Worm (Caenorhabditis elegans) whole organism, L2 larva: Measurements from ENCODE around the gene R151.8.
A peak's percentile ranks its signal among the peaks of the same experiment; 100 is the strongest.

Experiments used
- C34F6.9 ChIP-seq: fragments of 150-350 bp; optimal IDR thresholded peaks from 2 replicates; lab custom pipeline; 2014; ENCODE audit warnings: missing biosample characterization, missing genetic modification characterization
- F13H6.1 ChIP-seq: sonication (generic microtip); optimal IDR thresholded peaks from 2 replicates; lab custom pipeline; 2016; ENCODE audit warnings: missing genetic modification characterization, missing compliant biosample characterization
- R02D3.7 ChIP-seq: fragments of 150-350 bp; optimal IDR thresholded peaks from 2 replicates; lab custom pipeline; 2014; ENCODE audit warnings: missing biosample characterization, missing genetic modification characterization
- Y55F3AM.14 ChIP-seq: fragments of 200-800 bp; sonication (Bioruptor generic); optimal IDR thresholded peaks from 2 replicates; lab custom pipeline; 2018; ENCODE audit warnings: mild to moderate bottlenecking, missing genetic modification characterization, missing compliant biosample characterization
- ZK546.5 ChIP-seq: sonication (generic microtip); optimal IDR thresholded peaks from 2 replicates; lab custom pipeline; 2017; ENCODE audit warnings: missing biosample characterization, missing genetic modification characterization
- alr-1 ChIP-seq: fragments of 150-350 bp; optimal IDR thresholded peaks from 2 replicates; lab custom pipeline; 2014; ENCODE audit warnings: missing biosample characterization, missing genetic modification characterization
- aly-2 ChIP-seq: fragments of 150-350 bp; optimal IDR thresholded peaks from 2 replicates; lab custom pipeline; 2014; ENCODE audit warnings: missing biosample characterization, missing genetic modification characterization
- ama-1 ChIP-seq: fragments of 150-350 bp; optimal IDR thresholded peaks from 2 replicates; lab custom pipeline; 2018; ENCODE audit warnings: inconsistent platforms
- blmp-1 ChIP-seq: sonication (generic microtip); optimal IDR thresholded peaks from 2 replicates; lab custom pipeline; 2017; ENCODE audit warnings: missing genetic modification characterization, mild to moderate bottlenecking, missing compliant biosample characterization, antibody characterized with exemption, moderate library complexity; ENCODE audit not compliant: insufficient read depth
- ceh-16 ChIP-seq: fragments of 150-350 bp; optimal IDR thresholded peaks from 2 replicates; lab custom pipeline; 2014; ENCODE audit warnings: missing biosample characterization, missing genetic modification characterization
- ceh-82 ChIP-seq: fragments of 150-350 bp; optimal IDR thresholded peaks from 2 replicates; lab custom pipeline; 2014; ENCODE audit warnings: missing biosample characterization, missing genetic modification characterization
- crh-2 ChIP-seq: sonication (generic microtip); optimal IDR thresholded peaks from 2 replicates; lab custom pipeline; 2017; ENCODE audit warnings: missing biosample characterization, missing genetic modification characterization
- dmd-4 ChIP-seq: sonication (generic microtip); optimal IDR thresholded peaks from 2 replicates; lab custom pipeline; 2017; ENCODE audit warnings: missing biosample characterization, missing genetic modification characterization
- egl-27 ChIP-seq: sonication (generic microtip); optimal IDR thresholded peaks from 3 replicates; lab custom pipeline; 2017; ENCODE audit warnings: missing biosample characterization, missing genetic modification reagents, missing genetic modification characterization
- elt-1 ChIP-seq: fragments of 150-350 bp; optimal IDR thresholded peaks from 2 replicates; lab custom pipeline; 2014; ENCODE audit warnings: missing biosample characterization, missing genetic modification characterization
- elt-3 ChIP-seq: sonication (generic microtip); optimal IDR thresholded peaks from 2 replicates; lab custom pipeline; 2017; ENCODE audit warnings: missing biosample characterization, missing genetic modification characterization
- fos-1 ChIP-seq: fragments of 150-350 bp; optimal IDR thresholded peaks from 2 replicates; lab custom pipeline; 2014; ENCODE audit warnings: missing biosample characterization, missing genetic modification characterization
- gmeb-1 ChIP-seq: fragments of 150-350 bp; optimal IDR thresholded peaks from 2 replicates; lab custom pipeline; 2014; ENCODE audit warnings: missing biosample characterization, missing genetic modification characterization
- lin-11 ChIP-seq: fragments of 150-350 bp; sonication (generic microtip); optimal IDR thresholded peaks from 2 replicates; lab custom pipeline; 2014; ENCODE audit warnings: missing biosample characterization, missing genetic modification characterization, inconsistent platforms, mixed read lengths
- lin-13 ChIP-seq: fragments of 150-350 bp; optimal IDR thresholded peaks from 2 replicates; lab custom pipeline; 2014; ENCODE audit warnings: missing biosample characterization, missing genetic modification reagents, missing genetic modification characterization
- lin-39 ChIP-seq: fragments of 150-350 bp; optimal IDR thresholded peaks from 2 replicates; lab custom pipeline; 2014; ENCODE audit warnings: missing biosample characterization, missing genetic modification reagents, missing genetic modification characterization
- lsy-2 ChIP-seq, 2 experiments: fragments of 150-350 bp in 1 of 2; sonication (generic microtip) in 1 of 2; optimal IDR thresholded peaks; 2 replicates each; lab custom pipeline; 2014 to 2017; ENCODE audit warnings: missing biosample characterization in 2 of 2, missing genetic modification characterization in 2 of 2
- mab-5 ChIP-seq: fragments of 150-350 bp; optimal IDR thresholded peaks from 2 replicates; lab custom pipeline; 2014; ENCODE audit warnings: missing biosample characterization, missing genetic modification characterization
- mbf-1 ChIP-seq: sonication (generic microtip); optimal IDR thresholded peaks from 2 replicates; lab custom pipeline; 2017; ENCODE audit warnings: missing biosample characterization, missing genetic modification characterization
- mdl-1 ChIP-seq, 2 experiments: fragments of 150-350 bp in 1 of 2; sonication (generic microtip) in 1 of 2; optimal IDR thresholded peaks; 2 replicates each; lab custom pipeline; 2017; ENCODE audit warnings: missing biosample characterization in 2 of 2, missing genetic modification characterization in 2 of 2
- nhr-10 ChIP-seq: sonication (generic microtip); optimal IDR thresholded peaks from 2 replicates; lab custom pipeline; 2017; ENCODE audit warnings: missing biosample characterization, missing genetic modification characterization
- nhr-11 ChIP-seq: fragments of 150-350 bp; optimal IDR thresholded peaks from 2 replicates; lab custom pipeline; 2014; ENCODE audit warnings: missing biosample characterization, missing genetic modification characterization
- nhr-12 ChIP-seq: fragments of 150-350 bp; optimal IDR thresholded peaks from 2 replicates; lab custom pipeline; 2014; ENCODE audit warnings: missing biosample characterization, missing genetic modification characterization
- nhr-129 ChIP-seq: fragments of 150-350 bp; optimal IDR thresholded peaks from 2 replicates; lab custom pipeline; 2014; ENCODE audit warnings: missing biosample characterization, missing genetic modification characterization
- nhr-21 ChIP-seq: fragments of 150-350 bp; optimal IDR thresholded peaks from 2 replicates; lab custom pipeline; 2014; ENCODE audit warnings: missing biosample characterization, missing genetic modification characterization
- nhr-23 ChIP-seq: fragments of 150-350 bp; optimal IDR thresholded peaks from 2 replicates; lab custom pipeline; 2014; ENCODE audit warnings: missing biosample characterization, missing genetic modification reagents, missing genetic modification characterization
- nhr-237 ChIP-seq: fragments of 150-350 bp; optimal IDR thresholded peaks from 2 replicates; lab custom pipeline; 2014; ENCODE audit warnings: missing biosample characterization, missing genetic modification characterization
- nhr-25 ChIP-seq: fragments of 150-350 bp; sonication (generic microtip); optimal IDR thresholded peaks from 3 replicates; lab custom pipeline; 2014; ENCODE audit warnings: missing biosample characterization, missing genetic modification characterization
- nhr-6 ChIP-seq: fragments of 150-350 bp; optimal IDR thresholded peaks from 2 replicates; lab custom pipeline; 2014; ENCODE audit warnings: missing biosample characterization, missing genetic modification characterization
- nhr-77 ChIP-seq: fragments of 150-350 bp; optimal IDR thresholded peaks from 2 replicates; lab custom pipeline; 2014; ENCODE audit warnings: missing biosample characterization, missing genetic modification characterization
- peb-1 ChIP-seq: fragments of 150-350 bp; optimal IDR thresholded peaks from 2 replicates; lab custom pipeline; 2014; ENCODE audit warnings: missing biosample characterization, missing genetic modification characterization
- sem-4 ChIP-seq: fragments of 150-350 bp; optimal IDR thresholded peaks from 2 replicates; lab custom pipeline; 2014; ENCODE audit warnings: missing biosample characterization, missing genetic modification reagents, missing genetic modification characterization
- skn-1 ChIP-seq: sonication (generic microtip); optimal IDR thresholded peaks from 2 replicates; lab custom pipeline; 2017; ENCODE audit warnings: missing biosample characterization, missing genetic modification characterization
- sma-3 ChIP-seq: sonication (generic microtip); optimal IDR thresholded peaks from 2 replicates; lab custom pipeline; 2016; ENCODE audit warnings: missing genetic modification reagents, missing genetic modification characterization, missing compliant biosample characterization
- sma-9 ChIP-seq, 2 experiments: fragments of 150-350 bp in 1 of 2; sonication (generic microtip) in 1 of 2; optimal IDR thresholded peaks; 2 replicates each; lab custom pipeline; 2014 to 2016; ENCODE audit warnings: missing genetic modification characterization in 2 of 2, mild to moderate bottlenecking in 1 of 2, missing biosample characterization in 1 of 2, missing compliant biosample characterization in 1 of 2, missing genetic modification reagents in 1 of 2, moderate library complexity in 1 of 2
- snpc-4 ChIP-seq: fragments of 150-350 bp; optimal IDR thresholded peaks from 2 replicates; lab custom pipeline; 2014; ENCODE audit warnings: missing biosample characterization, missing genetic modification characterization
- unc-39 ChIP-seq: fragments of 150-350 bp; optimal IDR thresholded peaks from 2 replicates; lab custom pipeline; 2014; ENCODE audit warnings: missing biosample characterization, missing genetic modification characterization
- unc-55 ChIP-seq: fragments of 150-350 bp; sonication (generic microtip); optimal IDR thresholded peaks from 3 replicates; lab custom pipeline; 2014; ENCODE audit warnings: missing biosample characterization, missing genetic modification reagents, missing genetic modification characterization
- unc-62 ChIP-seq: fragments of 150-350 bp; optimal IDR thresholded peaks from 2 replicates; lab custom pipeline; 2014; ENCODE audit warnings: missing biosample characterization, missing genetic modification reagents, missing genetic modification characterization
- zag-1 ChIP-seq: fragments of 150-350 bp; optimal IDR thresholded peaks from 2 replicates; lab custom pipeline; 2014; ENCODE audit warnings: missing biosample characterization, missing genetic modification characterization
- ztf-1 ChIP-seq: fragments of 200-800 bp; sonication (Bioruptor generic); conservative IDR thresholded peaks from 2 replicates; pipeline ENCODE4 v1.3.6; 2022; ENCODE audit warnings: missing genetic modification characterization, missing compliant biosample characterization
- ztf-11 ChIP-seq: sonication (generic microtip); optimal IDR thresholded peaks from 2 replicates; lab custom pipeline; 2017; ENCODE audit warnings: missing biosample characterization, missing genetic modification characterization
- ztf-4 ChIP-seq: fragments of 150-350 bp; optimal IDR thresholded peaks from 2 replicates; lab custom pipeline; 2014; ENCODE audit warnings: missing biosample characterization, missing genetic modification characterization

Gene R151.8

DNA sequence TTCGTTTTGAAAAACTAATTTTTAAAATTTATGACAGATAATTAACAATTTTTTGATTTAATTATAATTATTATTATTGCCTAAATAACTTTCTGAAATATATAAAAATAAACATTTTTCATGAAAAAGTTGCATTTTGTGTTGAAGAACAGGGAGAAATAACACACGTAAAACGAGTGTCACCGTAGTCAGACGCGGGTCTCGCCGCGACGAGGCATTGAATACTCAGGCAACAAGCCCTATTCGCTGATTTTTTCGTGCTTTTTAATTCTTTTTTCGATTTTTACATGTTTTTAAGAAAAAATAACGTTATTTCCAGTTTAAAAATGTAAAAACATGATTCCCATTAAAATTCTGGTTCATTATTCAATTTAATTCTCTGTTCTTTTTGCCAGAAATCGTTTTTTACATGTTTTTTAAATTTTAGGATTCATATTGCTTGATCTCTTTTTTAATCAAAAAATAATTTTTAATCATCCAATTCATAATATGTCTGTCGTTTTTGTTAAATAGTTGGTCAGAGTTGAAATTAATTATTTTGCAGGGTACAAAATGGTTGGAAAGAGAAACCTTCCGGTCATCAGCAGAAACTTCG lies 21.6 kb downstream of the R151.8 start, which contains the start of gene rpl-6 (continued):
- peak; percentile 86 for TF ChIP-seq sma-9 (GFP tag; optimal IDR thresholded peaks at IDR 0.05; lab: Kevin White, UChicago)
- no peak for TF ChIP-seq sma-9 (tag; optimal IDR thresholded peaks at IDR 0.05; lab: Kevin White, UChicago)

- TF ChIP-seq nhr-6 (tag; lab: Kevin White, UChicago) = no peak
- TF ChIP-seq lin-39 (tag; lab: Kevin White, UChicago) = no peak
- no peak for TF ChIP-seq ztf-1 (GFP tag; lab: Robert Waterston, UW)
- TF ChIP-seq nhr-77 = no peak
- no peak for TF ChIP-seq lin-11 (tag; lab: Kevin White, UChicago)
- no peak for TF ChIP-seq ztf-11 (tag; lab: Kevin White, UChicago)
- no peak for TF ChIP-seq aly-2
- TF ChIP-seq nhr-129 (tag; lab: Kevin White, UChicago) = no peak
- no peak for TF ChIP-seq peb-1 (tag; lab: Kevin White, UChicago)
- TF ChIP-seq nhr-23 (tag; lab: Kevin White, UChicago) = no peak
- TF ChIP-seq gmeb-1 (tag; lab: Kevin White, UChicago) = peak; percentile 45
- TF ChIP-seq sma-9 (GFP tag; optimal IDR thresholded peaks at IDR 0.05; lab: Kevin White, UChicago) = peak; percentile 50
- TF ChIP-seq sma-9 (tag; optimal IDR thresholded peaks at IDR 0.05; lab: Kevin White, UChicago) = no peak
- TF ChIP-seq mab-5 (tag; lab: Kevin White, UChicago) = no peak
- peak; percentile 6 for TF ChIP-seq blmp-1 (tag; lab: Kevin White, UChicago)
- TF ChIP-seq ZK546.5 (tag; lab: Kevin White, UChicago) = no peak
- TF ChIP-seq ztf-4 (tag; lab: Kevin White, UChicago) = no peak
- no peak for TF ChIP-seq zag-1 (tag; lab: Kevin White, UChicago)
- no peak for TF ChIP-seq mdl-1 (tag; optimal IDR thresholded peaks at IDR 0.05; lab: Kevin White, UChicago)
- peak; percentile 27 for TF ChIP-seq sma-3 (GFP tag; lab: Kevin White, UChicago)
- TF ChIP-seq sem-4 (tag; lab: Kevin White, UChicago) = no peak
- TF ChIP-seq nhr-12 (tag; lab: Kevin White, UChicago) = no peak
- TF ChIP-seq C34F6.9 (tag; lab: Kevin White, UChicago) = no peak
- TF ChIP-seq fos-1 (tag; lab: Kevin White, UChicago) = peak; percentile 42
- no peak for TF ChIP-seq ama-1
- no peak for TF ChIP-seq unc-62
- no peak for TF ChIP-seq F13H6.1 (tag; lab: Kevin White, UChicago)
- no peak for TF ChIP-seq skn-1 (tag; lab: Kevin White, UChicago)
- TF ChIP-seq unc-39 (tag; lab: Kevin White, UChicago) = no peak
- TF ChIP-seq alr-1 = no peak
- TF ChIP-seq ceh-82 = no peak
- TF ChIP-seq elt-1 (tag; lab: Kevin White, UChicago) = no peak
- no peak for TF ChIP-seq unc-55
- no peak for TF ChIP-seq dmd-4 (tag; lab: Kevin White, UChicago)
- peak; percentile 67 for TF ChIP-seq nhr-25 (tag; lab: Kevin White, UChicago)
- TF ChIP-seq R02D3.7 (tag; lab: Kevin White, UChicago) = no peak
- TF ChIP-seq ceh-16 (tag; lab: Kevin White, UChicago) = no peak
- TF ChIP-seq nhr-10 = no peak
- no peak for TF ChIP-seq nhr-11 (tag; lab: Kevin White, UChicago)
- TF ChIP-seq egl-27 (tag; lab: Kevin White, UChicago) = peak; percentile 75
- no peak for TF ChIP-seq snpc-4 (tag; lab: Kevin White, UChicago)
- no peak for TF ChIP-seq elt-3 (tag; lab: Kevin White, UChicago)
- no peak for TF ChIP-seq Y55F3AM.14 (GFP tag; lab: Kevin White, UChicago)
- no peak for TF ChIP-seq mbf-1 (tag; lab: Kevin White, UChicago)
- TF ChIP-seq lin-13 (GFP tag; lab: Kevin White, UChicago) = no peak
- TF ChIP-seq crh-2 (tag; lab: Kevin White, UChicago) = no peak
- peak; percentile 65 for TF ChIP-seq nhr-21 (tag; lab: Kevin White, UChicago)
- no peak for TF ChIP-seq nhr-237
- peak in 1 of 2 experiments; percentile 20 for TF ChIP-seq lsy-2 (tag; optimal IDR thresholded peaks at IDR 0.05; lab: Kevin White, UChicago)
Measured at ce11 chrIII:7203130-7203775, 26.3 kb downstream of the R151.8 start.
